Fruit fly (Drosophila melanogaster): ENCODE measurements around the gene Ptip.

Ptip gene

dm6 chr3L:14028485-14029384 is at the start of gene Ptip (continued):
- TF ChIP-seq CG1233 (GFP tag; optimal IDR thresholded peaks at IDR 0.05), result no peak
- no peak for TF ChIP-seq bab2 (GFP tag; optimal IDR thresholded peaks at IDR 0.05)
- TF ChIP-seq tup (GFP tag; optimal IDR thresholded peaks at IDR 0.05), result no peak
- peak; percentile 24; the same call in 1 of the 2 replicates for TF ChIP-seq CG11085 (GFP tag; IDR thresholded peaks at IDR 0.05)
- peak; percentile 99 for TF ChIP-seq Sry-δ (GFP tag; optimal IDR thresholded peaks at IDR 0.05)
- TF ChIP-seq cwo (GFP tag; optimal IDR thresholded peaks at IDR 0.05), result no peak
- TF ChIP-seq MTF-1 (GFP tag; optimal IDR thresholded peaks at IDR 0.05; ENCODE audit: borderline replicate concordance), result peak; percentile 79
- TF ChIP-seq CG8359 (GFP tag; optimal IDR thresholded peaks at IDR 0.05; ENCODE audit: borderline replicate concordance), result no peak
- TF ChIP-seq dati (GFP tag; IDR thresholded peaks at IDR 0.05), result no peak
- peak; percentile 83 for TF ChIP-seq row (GFP tag; IDR thresholded peaks at IDR 0.05)
- TF ChIP-seq scrt (GFP tag; optimal IDR thresholded peaks at IDR 0.05), result peak; percentile 41
- TF ChIP-seq fd102C (GFP tag; optimal IDR thresholded peaks at IDR 0.05), result no peak
- no peak for TF ChIP-seq Hey (tag; optimal IDR thresholded peaks at IDR 0.05)
- TF ChIP-seq dpn (GFP tag; optimal IDR thresholded peaks at IDR 0.05), result peak; percentile 12 to 16
- TF ChIP-seq lmd (GFP tag; IDR thresholded peaks at IDR 0.05), result no peak
- no peak for TF ChIP-seq CG8089 (GFP tag; optimal IDR thresholded peaks at IDR 0.05)
- peak; percentile 75 for TF ChIP-seq Ets97D (GFP tag; optimal IDR thresholded peaks at IDR 0.05)
- TF ChIP-seq Antp (GFP tag; optimal IDR thresholded peaks at IDR 0.05), result peak; percentile 59
- TF ChIP-seq CG34224 (GFP tag; IDR thresholded peaks at IDR 0.05; ENCODE audit: partially characterized antibody), result peak; percentile 91
- TF ChIP-seq CG16863 (GFP tag; optimal IDR thresholded peaks at IDR 0.05), result no peak
- peak; percentile 96 for TF ChIP-seq Scr (GFP tag; IDR thresholded peaks at IDR 0.05; ENCODE audit: partially characterized antibody)
- peak; percentile 75 for TF ChIP-seq Ets65A (GFP tag)
- TF ChIP-seq CG1602 (GFP tag; optimal IDR thresholded peaks at IDR 0.05), result no peak
- no peak for TF ChIP-seq CG11504 (tag; optimal IDR thresholded peaks at IDR 0.05)
- peak; percentile 40 for TF ChIP-seq pfk (GFP tag; optimal IDR thresholded peaks at IDR 0.05)
- TF ChIP-seq ato (GFP tag; IDR thresholded peaks at IDR 0.05; ENCODE audit: partially characterized antibody), result peak; percentile 97
- TF ChIP-seq ci (GFP tag; IDR thresholded peaks at IDR 0.05), result peak; percentile 87
- TF ChIP-seq CG2889 (GFP tag; IDR thresholded peaks at IDR 0.05), result no peak
- TF ChIP-seq CG5953 (GFP tag; IDR thresholded peaks at IDR 0.05), result no peak
- TF ChIP-seq CG2129 (GFP tag; IDR thresholded peaks at IDR 0.05; ENCODE audit: partially characterized antibody), result peak; percentile 89
- TF ChIP-seq CG4820 (GFP tag; optimal IDR thresholded peaks at IDR 0.05), result no peak
- no peak for TF ChIP-seq Poxn (GFP tag; IDR thresholded peaks at IDR 0.05)
- TF ChIP-seq inv (GFP tag; IDR thresholded peaks at IDR 0.05; ENCODE audit: partially characterized antibody), result peak; percentile 98
- no peak for TF ChIP-seq Hand (GFP tag; optimal IDR thresholded peaks at IDR 0.05)
- TF ChIP-seq ind (GFP tag; optimal IDR thresholded peaks at IDR 0.05), result no peak
- no peak for TF ChIP-seq CG7928 (GFP tag; optimal IDR thresholded peaks at IDR 0.05)
- TF ChIP-seq tx (GFP tag; optimal IDR thresholded peaks at IDR 0.05), result no peak
- no peak for TF ChIP-seq vfl (GFP tag; optimal IDR thresholded peaks at IDR 0.05)
- no peak for TF ChIP-seq h (optimal IDR thresholded peaks at IDR 0.05)
- peak; percentile 74 for TF ChIP-seq HmgZ (tag; optimal IDR thresholded peaks at IDR 0.05)
- TF ChIP-seq CG13624 (GFP tag; optimal IDR thresholded peaks at IDR 0.05), result peak; percentile 40
- TF ChIP-seq yki (optimal IDR thresholded peaks at IDR 0.05), result no peak
- TF ChIP-seq CG14965 (GFP tag; optimal IDR thresholded peaks at IDR 0.05; ENCODE audit: borderline replicate concordance), result no peak
- no peak for TF ChIP-seq CG15269 (tag; optimal IDR thresholded peaks at IDR 0.05)
- no peak for TF ChIP-seq Mad (GFP tag; optimal IDR thresholded peaks at IDR 0.05)
